Worm (Caenorhabditis elegans) whole organism, early embryonic: ENCODE measurements around the gene col-164.

Experiments used
- B0310.2 ChIP-seq: sonication (generic microtip); optimal IDR thresholded peaks from 2 replicates; lab custom pipeline; 2016; ENCODE audit warnings: mild to moderate bottlenecking, missing genetic modification characterization, missing compliant biosample characterization
- F13C5.2 ChIP-seq: sonication (generic microtip); optimal IDR thresholded peaks from 2 replicates; lab custom pipeline; 2017; ENCODE audit warnings: mild to moderate bottlenecking, missing genetic modification characterization, inconsistent platforms, missing compliant biosample characterization
- ama-1 ChIP-seq: fragments of 150-350 bp; optimal IDR thresholded peaks from 2 replicates; lab custom pipeline; 2014
- ceh-13 ChIP-seq: fragments of 200-800 bp; sonication (Bioruptor generic); optimal IDR thresholded peaks from 2 replicates; lab custom pipeline; 2018; ENCODE audit warnings: mild to moderate bottlenecking, missing genetic modification characterization, missing compliant biosample characterization
- flt-1 ChIP-seq: fragments of 200-800 bp; sonication (Bioruptor generic); IDR thresholded peaks from 2 replicates; pipeline ENCODE4 v1.3.6; 2022; ENCODE audit warnings: missing genetic modification characterization, missing compliant biosample characterization
- hmbx-1 ChIP-seq: sonication (generic microtip); optimal IDR thresholded peaks from 2 replicates; lab custom pipeline; 2016; ENCODE audit warnings: mild to moderate bottlenecking, missing genetic modification characterization, missing compliant biosample characterization
- hmg-4 ChIP-seq: fragments of 200-800 bp; sonication (Bioruptor generic); optimal IDR thresholded peaks from 2 replicates; lab custom pipeline; 2018; ENCODE audit warnings: mild to moderate bottlenecking, missing genetic modification characterization, missing compliant biosample characterization
- hnd-1 ChIP-seq: sonication (generic microtip); optimal IDR thresholded peaks from 2 replicates; lab custom pipeline; 2016; ENCODE audit warnings: missing genetic modification characterization, missing compliant biosample characterization
- pes-1 ChIP-seq: fragments of 200-800 bp; sonication (Bioruptor generic); IDR thresholded peaks from 2 replicates; pipeline ENCODE4 v1.3.6; 2022; ENCODE audit warnings: missing genetic modification reagents, missing genetic modification characterization, missing compliant biosample characterization
- scrt-1 ChIP-seq: fragments of 200-800 bp; sonication (Bioruptor generic); IDR thresholded peaks from 2 replicates; pipeline ENCODE4 v1.3.6; 2022; ENCODE audit warnings: missing genetic modification characterization, missing compliant biosample characterization
- sea-1 ChIP-seq: fragments of 200-800 bp; sonication (Bioruptor generic); conservative IDR thresholded peaks from 2 replicates; pipeline ENCODE4 v1.3.6; 2022; ENCODE audit warnings: missing genetic modification characterization, missing compliant biosample characterization
- tbx-11 ChIP-seq: fragments of 200-800 bp; sonication (Bioruptor generic); IDR thresholded peaks from 2 replicates; pipeline ENCODE4 v1.3.6; 2022; ENCODE audit warnings: missing genetic modification characterization, missing compliant biosample characterization
- tbx-37 ChIP-seq: fragments of 200-800 bp; sonication (Bioruptor generic); conservative IDR thresholded peaks from 2 replicates; pipeline ENCODE4 v1.3.6; 2022; ENCODE audit warnings: missing genetic modification reagents, missing genetic modification characterization, missing compliant biosample characterization
- tra-4 ChIP-seq: sonication (generic microtip); optimal IDR thresholded peaks from 2 replicates; lab custom pipeline; 2017; ENCODE audit warnings: missing genetic modification characterization, missing compliant biosample characterization

ce11 chrX:2068294-2068693 is 25.0 kb upstream of the col-164 start:
- TF ChIP-seq tbx-11 (GFP tag; lab: Robert Waterston, UW), result no peak
- no peak for TF ChIP-seq ama-1 (lab: Kevin White, UChicago)
- TF ChIP-seq scrt-1, result no peak
- TF ChIP-seq F13C5.2 (tag; lab: Kevin White, UChicago), result no peak
- TF ChIP-seq flt-1 (GFP tag; lab: Robert Waterston, UW), result no peak
- TF ChIP-seq tra-4, result no peak
- no peak for TF ChIP-seq ceh-13
- no peak for TF ChIP-seq pes-1 (GFP tag; lab: Robert Waterston, UW)
- TF ChIP-seq hmbx-1, result no peak
- no peak for TF ChIP-seq sea-1
- TF ChIP-seq hnd-1 (tag; lab: Kevin White, UChicago), result no peak
- TF ChIP-seq tbx-37 (GFP tag; lab: Robert Waterston, UW), result no peak
- TF ChIP-seq B0310.2 (tag; lab: Kevin White, UChicago), result no peak
- TF ChIP-seq hmg-4 (GFP tag; lab: Kevin White, UChicago), result no peak
